Fruit fly (Drosophila melanogaster) Kc167 (cell line): ENCODE measurements around the gene CG31917.

Experiments used
- Myc ChIP-seq: fragments of >200 bp; optimal IDR thresholded peaks from 2 replicates; lab custom pipeline; 2017; ENCODE audit warnings: missing external identifiers
- Sin3A ChIP-seq: fragments of >200 bp; optimal IDR thresholded peaks from 2 replicates; lab custom pipeline; 2018; ENCODE audit warnings: missing external identifiers
- h ChIP-seq: fragments of >200 bp; optimal IDR thresholded peaks from 3 replicates; lab custom pipeline; 2018; ENCODE audit warnings: missing external identifiers
- psq ChIP-seq: fragments of >200 bp; optimal IDR thresholded peaks from 2 replicates; lab custom pipeline; 2017; ENCODE audit warnings: missing external identifiers
- ttk ChIP-seq: sonication (Bioruptor generic); optimal IDR thresholded peaks from 2 replicates; lab custom pipeline; 2017; ENCODE audit warnings: missing external identifiers

DNA sequence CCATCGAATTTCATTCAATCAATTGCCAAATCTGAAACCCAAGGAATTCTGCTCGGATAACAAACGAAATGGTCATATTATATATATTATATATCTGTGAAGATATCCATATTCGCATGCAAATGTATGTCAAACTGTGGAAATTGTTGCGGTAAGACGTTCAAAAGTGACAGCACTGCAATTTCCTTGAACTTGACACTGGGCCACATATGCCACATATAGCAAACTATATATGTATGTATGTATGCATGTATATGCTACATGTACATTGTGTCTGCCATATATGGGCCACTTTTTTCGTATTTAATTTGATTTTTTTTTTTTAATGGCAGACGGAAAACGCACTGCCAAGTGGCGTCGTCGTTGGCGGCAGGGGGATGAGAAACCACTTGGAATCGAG is 9.8 kb upstream of the CG31917 start:
- TF ChIP-seq psq (no peak), Myc (lab: Kevin White, UChicago) (no peak), h (lab: Kevin White, UChicago) (no peak), ttk (no peak), Sin3A (lab: Kevin White, UChicago) (no peak)
